Fruit fly (Drosophila melanogaster) whole organism, embryonic: ENCODE data around the gene Gr64a.

Experiments used
- CG1024 ChIP-seq: fragments of 200-800 bp; sonication (Bioruptor generic); IDR thresholded peaks from 2 replicates; pipeline ENCODE4 v1.3.6; 2022; ENCODE audit warnings: missing biosample characterization, missing genetic modification characterization
- CG11504 ChIP-seq: fragments of 200-800 bp; sonication (Bioruptor generic); optimal IDR thresholded peaks from 3 replicates; lab custom pipeline; 2019; ENCODE audit warnings: missing biosample characterization, mild to moderate bottlenecking, missing genetic modification characterization, moderate library complexity
- CG1233 ChIP-seq: fragments of 200-800 bp; sonication (Bioruptor generic); optimal IDR thresholded peaks from 4 replicates; lab custom pipeline; 2018; ENCODE audit warnings: missing biosample characterization, mild to moderate bottlenecking, missing genetic modification characterization
- CG12391 ChIP-seq: fragments of 200-800 bp; sonication (Bioruptor generic); optimal IDR thresholded peaks from 3 replicates; lab custom pipeline; 2018; ENCODE audit warnings: missing biosample characterization, mild to moderate bottlenecking, missing genetic modification characterization, moderate library complexity
- CG13424 ChIP-seq: fragments of 200-800 bp; sonication (Bioruptor generic); optimal IDR thresholded peaks from 2 replicates; lab custom pipeline; 2019; ENCODE audit warnings: missing biosample characterization, mild to moderate bottlenecking, missing genetic modification characterization, moderate library complexity
- CG17361 ChIP-seq: fragments of 200-800 bp; sonication (Bioruptor generic); IDR thresholded peaks from 3 replicates; pipeline ENCODE4 v1.3.6; 2022; ENCODE audit warnings: missing biosample characterization, missing genetic modification characterization
- CG17829 ChIP-seq: fragments of 200-800 bp; optimal IDR thresholded peaks from 2 replicates; lab custom pipeline; 2019; ENCODE audit warnings: missing biosample characterization, mild to moderate bottlenecking, missing genetic modification characterization, moderate library complexity
- CG18262 ChIP-seq: fragments of 200-800 bp; optimal IDR thresholded peaks from 3 replicates; lab custom pipeline; 2019; ENCODE audit warnings: missing biosample characterization, mild to moderate bottlenecking, missing genetic modification characterization, moderate library complexity
- CG2199 ChIP-seq: fragments of 200-800 bp; sonication (Bioruptor generic); IDR thresholded peaks from 3 replicates; pipeline ENCODE4 v1.3.6; 2022; ENCODE audit warnings: missing biosample characterization, missing genetic modification characterization
- CG2678 ChIP-seq: fragments of 200-800 bp; sonication (Bioruptor generic); optimal IDR thresholded peaks from 3 replicates; lab custom pipeline; 2019; ENCODE audit warnings: missing biosample characterization, mild to moderate bottlenecking, missing genetic modification characterization, moderate library complexity
- CG2712 ChIP-seq: fragments of 200-800 bp; optimal IDR thresholded peaks from 3 replicates; lab custom pipeline; 2019; ENCODE audit warnings: missing biosample characterization, mild to moderate bottlenecking, missing genetic modification characterization, moderate library complexity
- CG31441 ChIP-seq: fragments of 200-800 bp; sonication (Bioruptor generic); IDR thresholded peaks from 2 replicates; pipeline ENCODE4 v1.3.6; 2022; ENCODE audit warnings: missing biosample characterization, missing genetic modification characterization
- CG4404 ChIP-seq: fragments of 200-800 bp; sonication (Bioruptor generic); IDR thresholded peaks from 2 replicates; pipeline ENCODE4 v1.3.6; 2022; ENCODE audit warnings: missing biosample characterization, missing genetic modification characterization
- CG7271 ChIP-seq: fragments of 200-800 bp; sonication (Bioruptor generic); optimal IDR thresholded peaks from 2 replicates; lab custom pipeline; 2018; ENCODE audit warnings: missing biosample characterization, mild to moderate bottlenecking, missing genetic modification characterization, moderate library complexity
- CG7839 ChIP-seq: fragments of 200-800 bp; sonication (Bioruptor generic); optimal IDR thresholded peaks from 3 replicates; lab custom pipeline; 2018; ENCODE audit warnings: missing biosample characterization, mild to moderate bottlenecking, missing genetic modification characterization, moderate library complexity
- CG8924 ChIP-seq: fragments of 200-800 bp; optimal IDR thresholded peaks from 3 replicates; lab custom pipeline; 2019; ENCODE audit warnings: missing biosample characterization, mild to moderate bottlenecking, missing genetic modification characterization, moderate library complexity
- CoRest ChIP-seq: fragments of 200-800 bp; sonication (Bioruptor generic); optimal IDR thresholded peaks from 3 replicates; lab custom pipeline; 2018; ENCODE audit warnings: missing biosample characterization, mild to moderate bottlenecking, missing genetic modification characterization, moderate library complexity
- D19A ChIP-seq: fragments of 200-800 bp; optimal IDR thresholded peaks from 3 replicates; lab custom pipeline; 2019; ENCODE audit warnings: missing biosample characterization, mild to moderate bottlenecking, missing genetic modification characterization, moderate library complexity
- Doc3 ChIP-seq: fragments of 200-800 bp; sonication (Bioruptor generic); IDR thresholded peaks from 3 replicates; pipeline ENCODE4 v1.3.6; 2022; ENCODE audit warnings: missing biosample characterization, missing genetic modification characterization; ENCODE audit not compliant: partially characterized antibody
- Ets65A ChIP-seq: fragments of 200-800 bp; sonication (Bioruptor generic); peaks from one replicate; lab custom pipeline; 2016; ENCODE audit warnings: missing biosample characterization, missing genetic modification characterization
- Hand ChIP-seq: fragments of 200-800 bp; sonication (Bioruptor generic); optimal IDR thresholded peaks from 2 replicates; lab custom pipeline; 2017; ENCODE audit warnings: mild to moderate bottlenecking, missing biosample characterization, missing genetic modification reagents, missing genetic modification characterization
- Hr51 ChIP-seq, 2 experiments: fragments of 200-800 bp; sonication (Bioruptor generic); optimal IDR thresholded peaks; 2 replicates in 1 of 2; 3 replicates in 1 of 2; lab custom pipeline; 2016 to 2018; ENCODE audit warnings: missing biosample characterization in 2 of 2, missing genetic modification characterization in 2 of 2, mild to moderate bottlenecking in 1 of 2, moderate library complexity in 1 of 2
- MBD-R2 ChIP-seq: fragments of 200-800 bp; sonication (Bioruptor generic); IDR thresholded peaks from 2 replicates; pipeline ENCODE4 v1.3.6; 2022; ENCODE audit warnings: missing biosample characterization, missing genetic modification characterization
- Nf-YB ChIP-seq: fragments of 200-800 bp; sonication (Bioruptor generic); optimal IDR thresholded peaks from 3 replicates; lab custom pipeline; 2019; ENCODE audit warnings: missing biosample characterization, mild to moderate bottlenecking, missing genetic modification characterization, moderate library complexity
- Nf-YC ChIP-seq: fragments of 200-800 bp; optimal IDR thresholded peaks from 3 replicates; lab custom pipeline; 2019; ENCODE audit warnings: missing biosample characterization, mild to moderate bottlenecking, missing genetic modification characterization, moderate library complexity
- PHDP ChIP-seq: fragments of 200-800 bp; sonication (Bioruptor generic); optimal IDR thresholded peaks from 3 replicates; lab custom pipeline; 2018; ENCODE audit warnings: missing biosample characterization, mild to moderate bottlenecking, missing genetic modification characterization, moderate library complexity
- Sox102F ChIP-seq: fragments of 200-800 bp; sonication (Bioruptor generic); optimal IDR thresholded peaks from 2 replicates; lab custom pipeline; 2018; ENCODE audit warnings: missing biosample characterization, mild to moderate bottlenecking, missing genetic modification characterization, moderate library complexity
- YL-1 ChIP-seq: fragments of 200-800 bp; sonication (Bioruptor generic); optimal IDR thresholded peaks from 3 replicates; lab custom pipeline; 2017; ENCODE audit warnings: missing biosample characterization, mild to moderate bottlenecking, missing genetic modification characterization
- bigmax ChIP-seq: fragments of 200-800 bp; sonication (Bioruptor generic); optimal IDR thresholded peaks from 2 replicates; lab custom pipeline; 2018; ENCODE audit warnings: missing biosample characterization, mild to moderate bottlenecking, missing genetic modification characterization
- br ChIP-seq: fragments of >200 bp; optimal IDR thresholded peaks from 2 replicates; lab custom pipeline; 2017
- bsh ChIP-seq, 2 experiments: fragments of 200-800 bp; sonication (Bioruptor generic); optimal IDR thresholded peaks; 2 replicates each; lab custom pipeline; 2017 to 2018; ENCODE audit warnings: mild to moderate bottlenecking in 2 of 2, missing biosample characterization in 2 of 2, missing genetic modification characterization in 2 of 2, moderate library complexity in 1 of 2
- cg ChIP-seq: fragments of 200-800 bp; sonication (Bioruptor generic); optimal IDR thresholded peaks from 3 replicates; lab custom pipeline; 2019; ENCODE audit warnings: missing biosample characterization, mild to moderate bottlenecking, missing genetic modification characterization, moderate library complexity
- chn ChIP-seq: fragments of 200-800 bp; sonication (Bioruptor generic); optimal IDR thresholded peaks from 2 replicates; lab custom pipeline; 2016; ENCODE audit warnings: missing biosample characterization, missing genetic modification characterization
- dmrt11E ChIP-seq: fragments of 200-800 bp; sonication (Bioruptor generic); optimal IDR thresholded peaks from 3 replicates; lab custom pipeline; 2018; ENCODE audit warnings: missing biosample characterization, mild to moderate bottlenecking, missing genetic modification characterization, moderate library complexity
- dmrt99B ChIP-seq: fragments of 200-800 bp; sonication (Bioruptor generic); optimal IDR thresholded peaks from 2 replicates; lab custom pipeline; 2018; ENCODE audit warnings: missing biosample characterization, mild to moderate bottlenecking, missing genetic modification characterization, moderate library complexity
- en ChIP-seq: fragments of 200-800 bp; sonication (Bioruptor generic); optimal IDR thresholded peaks from 2 replicates; lab custom pipeline; 2016; ENCODE audit warnings: missing biosample characterization, missing genetic modification characterization
- fd102C ChIP-seq: fragments of 200-800 bp; sonication (Bioruptor generic); optimal IDR thresholded peaks from 2 replicates; lab custom pipeline; 2018; ENCODE audit warnings: missing biosample characterization, mild to moderate bottlenecking, missing genetic modification characterization, moderate library complexity
- gem ChIP-seq: fragments of 200-800 bp; sonication (Bioruptor generic); optimal IDR thresholded peaks from 2 replicates; lab custom pipeline; 2019; ENCODE audit warnings: missing biosample characterization, mild to moderate bottlenecking, missing genetic modification characterization, moderate library complexity
- grau ChIP-seq: fragments of 200-800 bp; optimal IDR thresholded peaks from 3 replicates; lab custom pipeline; 2019; ENCODE audit warnings: missing biosample characterization, mild to moderate bottlenecking, missing genetic modification characterization, moderate library complexity
- ind ChIP-seq: fragments of 200-800 bp; sonication (Bioruptor generic); optimal IDR thresholded peaks from 3 replicates; lab custom pipeline; 2016; ENCODE audit warnings: missing biosample characterization, missing genetic modification characterization
- inv ChIP-seq: fragments of 200-800 bp; sonication (Bioruptor generic); IDR thresholded peaks from 2 replicates; pipeline ENCODE4 v1.3.6; 2022; ENCODE audit warnings: missing biosample characterization, missing genetic modification characterization; ENCODE audit not compliant: partially characterized antibody
- lola ChIP-seq, 3 experiments: fragments of >200 bp in 2 of 3; fragments of 200-800 bp in 1 of 3; sonication (Bioruptor generic) in 1 of 3; optimal IDR thresholded peaks; 2 replicates each; lab custom pipeline; 2017 to 2019; ENCODE audit warnings: missing biosample characterization in 3 of 3, missing genetic modification characterization in 3 of 3, mild to moderate bottlenecking in 1 of 3, moderate library complexity in 1 of 3
- nerfin-2 ChIP-seq: fragments of 200-800 bp; sonication (Bioruptor generic); IDR thresholded peaks from 2 replicates; pipeline ENCODE4 v1.3.6; 2022; ENCODE audit warnings: missing biosample characterization, missing genetic modification characterization; ENCODE audit not compliant: partially characterized antibody
- nmo ChIP-seq: fragments of 200-800 bp; sonication (Bioruptor generic); optimal IDR thresholded peaks from 2 replicates; lab custom pipeline; 2018; ENCODE audit warnings: missing biosample characterization, mild to moderate bottlenecking, missing genetic modification characterization, moderate library complexity
- phol ChIP-seq: fragments of 200-800 bp; sonication (Bioruptor generic); optimal IDR thresholded peaks from 3 replicates; lab custom pipeline; 2018; ENCODE audit warnings: missing biosample characterization, mild to moderate bottlenecking, missing genetic modification characterization, moderate library complexity
- wor ChIP-seq: fragments of 200-800 bp; sonication (Bioruptor generic); IDR thresholded peaks from 2 replicates; pipeline ENCODE4 v1.3.6; 2022; ENCODE audit warnings: missing biosample characterization, missing genetic modification characterization

Gene Gr64a

DNA sequence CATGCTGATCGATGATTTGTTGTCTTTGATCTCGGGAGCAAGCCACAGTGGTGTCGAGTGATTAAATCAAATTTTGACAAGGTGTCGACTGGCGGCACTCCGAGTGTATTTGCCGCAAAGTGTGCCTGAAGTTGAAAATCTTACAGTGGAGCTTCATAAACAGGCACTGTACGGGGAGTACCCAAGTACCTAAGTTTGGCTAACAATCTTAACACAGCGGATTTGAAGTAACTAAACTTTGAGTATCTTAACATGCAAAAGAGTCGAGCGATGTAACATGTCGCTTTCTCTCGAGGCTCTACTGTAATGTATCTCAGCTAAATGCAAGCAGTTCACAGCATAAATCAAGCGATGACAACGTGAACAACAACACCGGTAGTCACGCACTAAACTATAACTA, 9.8 kb upstream of the Gr64a start (continued):
- TF ChIP-seq PHDP (tag; lab: Kevin White, UChicago) (peak; percentile 48), ind (GFP tag; lab: Kevin White, UChicago) (peak; percentile 58), inv (GFP tag; lab: Robert Waterston, UW) (no peak), Nf-YB (GFP tag; lab: Kevin White, UChicago) (peak; percentile 20), CG2199 (GFP tag; lab: Robert Waterston, UW) (peak; percentile 28; the same call in 1 of the 3 replicates)
- TF ChIP-seq, all 482 proteins: peak for 259

DNA sequence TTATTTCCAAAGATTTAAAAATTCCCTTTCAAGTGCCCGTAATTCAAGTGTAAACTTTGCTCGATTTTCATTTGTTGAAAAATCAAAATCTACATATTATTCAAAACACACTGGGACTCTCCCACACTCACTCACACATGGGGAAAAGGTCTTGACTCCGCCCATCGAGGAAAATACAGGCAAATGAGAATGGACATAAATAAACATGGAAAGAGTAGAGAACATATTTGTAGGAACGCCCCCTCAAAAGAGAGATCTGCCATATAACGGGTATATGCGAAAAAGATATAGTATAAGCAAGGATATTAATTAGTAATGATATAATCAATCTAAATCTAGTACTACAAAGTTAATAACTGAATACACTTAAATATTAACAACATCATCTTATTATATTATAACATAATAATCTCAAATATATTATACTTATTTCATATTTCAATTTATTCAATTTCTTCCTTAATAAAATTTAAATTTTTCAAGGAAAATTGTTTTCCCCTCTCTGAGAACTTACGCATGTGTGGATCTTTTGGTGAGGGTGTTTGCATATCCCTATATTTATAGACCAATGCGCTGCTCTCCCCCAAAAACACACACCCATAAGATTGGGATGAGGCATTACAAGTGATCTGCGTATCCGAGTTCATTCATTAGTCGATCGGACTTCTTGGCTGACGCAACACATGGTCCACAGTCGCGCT, 8.2 kb upstream of the Gr64a start, which contains the start of gene FoxL1:
Gene FoxL1 (plus strand): TSS at position 651 of the 701 bp plus-strand sequence.
- TF ChIP-seq CG2678 (tag; lab: Kevin White, UChicago): peak; percentile 30
- no peak for TF ChIP-seq Hand (GFP tag; lab: Kevin White, UChicago)
- peak; percentile 32 for TF ChIP-seq nmo (GFP tag; lab: Kevin White, UChicago)
- peak; percentile 25 for TF ChIP-seq dmrt99B (tag; lab: Kevin White, UChicago)
- TF ChIP-seq CG11504 (tag; lab: Kevin White, UChicago): peak; percentile 33
- TF ChIP-seq CG2712: peak; percentile 54
- no peak for TF ChIP-seq chn
- TF ChIP-seq Nf-YB (GFP tag; lab: Kevin White, UChicago): peak; percentile 92
- TF ChIP-seq Sox102F (GFP tag; lab: Kevin White, UChicago): peak; percentile 21
- TF ChIP-seq CG17361: peak; percentile 40; the same call in 2 of the 3 replicates
- no peak for TF ChIP-seq bigmax (GFP tag; lab: Kevin White, UChicago)
- TF ChIP-seq CG31441 (GFP tag; lab: Robert Waterston, UW): peak; percentile 30; the same call in 1 of the 2 replicates
- TF ChIP-seq MBD-R2 (GFP tag; lab: Robert Waterston, UW): no peak
- TF ChIP-seq CG8924 (tag; lab: Kevin White, UChicago): peak; percentile 25
- peak in 1 of 2 experiments; percentile 40 for TF ChIP-seq Hr51 (GFP tag; optimal IDR thresholded peaks at IDR 0.05; lab: Kevin White, UChicago)
- TF ChIP-seq CG13424 (tag; lab: Kevin White, UChicago): peak; percentile 23
- peak; percentile 10 for TF ChIP-seq dmrt11E (tag; lab: Kevin White, UChicago)
- no peak for TF ChIP-seq CG4404 (GFP tag; lab: Robert Waterston, UW)
- peak; percentile 33 for TF ChIP-seq gem (tag; lab: Kevin White, UChicago)
- peak; percentile 31 for TF ChIP-seq phol (tag; lab: Kevin White, UChicago)
- TF ChIP-seq fd102C (GFP tag; lab: Kevin White, UChicago): no peak
- TF ChIP-seq CG18262 (tag; lab: Kevin White, UChicago): peak; percentile 56
- TF ChIP-seq wor: no peak
- TF ChIP-seq Ets65A (GFP tag; lab: Kevin White, UChicago): no peak
- no peak for TF ChIP-seq CG1233 (GFP tag; lab: Kevin White, UChicago)
- TF ChIP-seq CG12391: peak; percentile 21
- no peak for TF ChIP-seq Doc3 (GFP tag; lab: Robert Waterston, UW)
- TF ChIP-seq bsh (GFP tag; optimal IDR thresholded peaks at IDR 0.05; lab: Kevin White, UChicago): peak in 1 of 2 experiments; percentile 14
- no peak for TF ChIP-seq YL-1 (GFP tag; lab: Kevin White, UChicago)
- no peak for TF ChIP-seq en
- peak; percentile 2 for TF ChIP-seq CG7839 (tag; lab: Kevin White, UChicago)
- TF ChIP-seq D19A (tag; lab: Kevin White, UChicago): peak; percentile 91
- TF ChIP-seq cg: peak; percentile 34
- peak in 1 of 3 experiments; percentile 21 for TF ChIP-seq lola (GFP tag; optimal IDR thresholded peaks at IDR 0.05; lab: Kevin White, UChicago)
- TF ChIP-seq CG17829: peak; percentile 39
- TF ChIP-seq CoRest: peak; percentile 22
- peak; percentile 37 for TF ChIP-seq grau (tag; lab: Kevin White, UChicago)
- peak; percentile 92 for TF ChIP-seq Nf-YC (tag; lab: Kevin White, UChicago)
- no peak for TF ChIP-seq nerfin-2 (GFP tag; lab: Robert Waterston, UW)
- no peak for TF ChIP-seq CG1024 (GFP tag; lab: Robert Waterston, UW)
- no peak for TF ChIP-seq CG7271 (tag; lab: Kevin White, UChicago)
- TF ChIP-seq br: no peak
